Worm (Caenorhabditis elegans): Measurements from ENCODE around the gene clc-5.

clc-5 gene

ce11 chrX:7474968-7475433, 41.6 kb downstream of the clc-5 start, which contains the start of gene coh-1 (continued):
- TF ChIP-seq sdz-38 (tag; optimal IDR thresholded peaks at IDR 0.05) (no peak), Y67H2A.10 (GFP tag; conservative IDR thresholded peaks at IDR 0.05) (no peak), bed-1 (GFP tag; IDR thresholded peaks at IDR 0.05) (no peak), xnd-1 (tag; optimal IDR thresholded peaks at IDR 0.05) (no peak), madf-3 (GFP tag; IDR thresholded peaks at IDR 0.05) (0 out of 2 replicates have a peak, but pooled peaks have one; percentile 66), ceh-27 (GFP tag; optimal IDR thresholded peaks at IDR 0.05) (peak; percentile 50), F57C9.4 (tag; optimal IDR thresholded peaks at IDR 0.05) (no peak)

DNA sequence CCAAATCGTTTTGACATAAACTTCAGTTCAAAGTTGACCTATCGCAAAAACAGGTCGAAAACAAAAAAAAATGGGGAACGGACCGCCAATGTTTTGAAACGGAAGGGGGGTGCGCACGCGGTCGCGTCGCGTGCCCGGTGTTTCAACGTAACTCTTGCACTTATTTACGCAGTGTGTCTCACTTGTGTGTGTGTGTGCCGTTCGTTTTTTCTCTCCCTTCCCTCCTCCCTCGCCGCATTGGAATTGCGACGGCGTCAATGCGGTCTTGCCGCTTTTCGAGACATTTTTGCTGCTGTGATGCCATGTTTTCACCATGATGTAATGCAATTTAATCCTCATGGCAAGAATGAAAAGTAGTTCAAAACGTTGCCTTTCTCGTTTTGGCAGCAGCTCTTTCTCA, 45.1 kb downstream of the clc-5 start:
- peak; percentile 60 for TF ChIP-seq K12H6.12 (tag; optimal IDR thresholded peaks at IDR 0.05)
- TF ChIP-seq ceh-27 (GFP tag; optimal IDR thresholded peaks at IDR 0.05), result peak; percentile 28
- TF ChIP-seq ZK185.1 (tag; optimal IDR thresholded peaks at IDR 0.05; ENCODE audit: poor library complexity, severe bottlenecking), result no peak
- peak; percentile 73; the same call in 1 of the 2 replicates for TF ChIP-seq madf-3 (GFP tag; IDR thresholded peaks at IDR 0.05)
- peak; percentile 61 for TF ChIP-seq attf-5 (GFP tag; optimal IDR thresholded peaks at IDR 0.05)
- TF ChIP-seq dox-1 (GFP tag; IDR thresholded peaks at IDR 0.05), result peak; percentile 69
- peak; percentile 61 for TF ChIP-seq nhr-80 (tag; optimal IDR thresholded peaks at IDR 0.05)
- TF ChIP-seq hmg-1.2 (GFP tag; IDR thresholded peaks at IDR 0.05), result peak; percentile 37; the same call in 1 of the 2 replicates
- peak; percentile 12; the same call in 1 of the 2 replicates for TF ChIP-seq nfyb-1 (GFP tag; IDR thresholded peaks at IDR 0.05)
- peak; percentile 86 for TF ChIP-seq zfh-2 (GFP tag; conservative IDR thresholded peaks at IDR 0.05)
- TF ChIP-seq ztf-18 (tag; optimal IDR thresholded peaks at IDR 0.05), result peak; percentile 0
- TF ChIP-seq efl-1 (GFP tag; optimal IDR thresholded peaks at IDR 0.05), result no peak
- no peak for TF ChIP-seq B0019.2 (GFP tag; conservative IDR thresholded peaks at IDR 0.05)

ce11 chrX:7478948-7479347, 45.6 kb downstream of the clc-5 start, which contains the start of gene mek-1:
mek-1 (plus strand) TSS chrX:7479248.
- TF ChIP-seq ztf-25 (GFP tag; IDR thresholded peaks at IDR 0.05) (no peak), hmg-20 (GFP tag; IDR thresholded peaks at IDR 0.05) (no peak), ceh-91 (GFP tag; IDR thresholded peaks at IDR 0.05) (no peak), ama-1 (optimal IDR thresholded peaks at IDR 0.05) (no peak), ama-1 (GFP tag; optimal IDR thresholded peaks at IDR 0.05) (no peak), F37B4.10 (GFP tag; IDR thresholded peaks at IDR 0.05) (no peak), ceh-27 (GFP tag; optimal IDR thresholded peaks at IDR 0.05) (no peak), F39B2.1 (GFP tag; IDR thresholded peaks at IDR 0.05) (no peak), nhr-27 (tag; optimal IDR thresholded peaks at IDR 0.05) (no peak), ztf-18 (tag; optimal IDR thresholded peaks at IDR 0.05) (no peak), B0035.1 (tag; optimal IDR thresholded peaks at IDR 0.05) (no peak), F57A8.1 (GFP tag; optimal IDR thresholded peaks at IDR 0.05) (no peak), C17E4.6 (GFP tag; IDR thresholded peaks at IDR 0.05) (no peak), lsy-27 (tag; optimal IDR thresholded peaks at IDR 0.05; ENCODE audit: borderline replicate concordance, insufficient read depth) (no peak), cebp-1 (GFP tag; IDR thresholded peaks at IDR 0.05) (no peak), cebp-1 (tag; optimal IDR thresholded peaks at IDR 0.05) (no peak), D2030.7 (GFP tag; IDR thresholded peaks at IDR 0.05) (no peak), tbp1 (GFP tag; optimal IDR thresholded peaks at IDR 0.05) (no peak), B0336.3 (GFP tag; IDR thresholded peaks at IDR 0.05) (no peak), lag-1 (GFP tag; IDR thresholded peaks at IDR 0.05) (no peak)

All from whole organism, young adult.